Fruit fly (Drosophila melanogaster): ENCODE results near the gene rtet.

Gene rtet

DNA sequence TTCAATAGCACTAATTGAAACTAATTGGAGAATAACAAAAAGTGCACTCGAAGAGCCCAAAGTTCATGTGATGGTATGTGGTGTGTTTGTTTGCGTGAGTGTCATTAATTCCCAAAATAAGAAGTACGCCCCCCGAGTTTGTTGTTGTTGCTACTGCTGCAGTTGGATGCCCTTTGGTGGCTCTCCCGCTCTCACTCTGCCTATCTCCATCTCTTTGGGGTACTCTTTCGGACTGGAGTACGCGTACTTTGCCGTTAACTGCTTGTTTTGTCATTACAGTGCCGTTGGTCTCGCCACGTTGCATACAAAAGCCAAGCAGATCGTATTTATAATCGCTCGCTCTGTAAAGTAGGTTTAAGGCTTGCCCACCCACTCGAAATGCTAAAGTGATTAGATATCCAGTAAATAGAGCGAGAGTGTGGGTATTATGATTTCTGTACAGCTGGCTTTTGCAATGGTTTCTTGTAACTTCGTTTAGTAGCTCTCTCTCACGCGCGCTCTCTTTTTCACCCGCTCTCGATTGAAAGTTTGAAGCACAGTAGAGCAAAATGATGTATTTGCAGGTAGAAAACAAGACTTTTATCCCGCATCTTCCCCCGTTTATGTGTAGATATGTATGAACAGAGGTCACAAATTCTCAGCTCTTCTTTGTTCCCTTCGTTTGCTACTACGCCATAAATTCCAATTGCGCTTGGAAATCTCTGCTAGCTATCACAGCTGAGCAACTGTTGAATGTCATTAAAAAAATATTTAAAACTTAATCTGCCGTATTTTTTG is 3.9 kb downstream of the rtet start (continued):
- TF ChIP-seq CG3726 (GFP tag; IDR thresholded peaks at IDR 0.05) (no peak), CG10267 (tag; optimal IDR thresholded peaks at IDR 0.05) (no peak), CG17361 (GFP tag; IDR thresholded peaks at IDR 0.05) (no peak), B-H2 (GFP tag; optimal IDR thresholded peaks at IDR 0.05) (no peak), cwo (GFP tag; optimal IDR thresholded peaks at IDR 0.05) (no peak), CG9817 (tag; optimal IDR thresholded peaks at IDR 0.05) (peak; percentile 15), cato (GFP tag; optimal IDR thresholded peaks at IDR 0.05; ENCODE audit: borderline replicate concordance) (no peak), NC2α (GFP tag; optimal IDR thresholded peaks at IDR 0.05) (no peak), D19B (GFP tag; optimal IDR thresholded peaks at IDR 0.05) (no peak), Bteb2 (GFP tag; optimal IDR thresholded peaks at IDR 0.05) (peak; percentile 15), bsh (GFP tag; optimal IDR thresholded peaks at IDR 0.05) (no peak), Chrac-16 (GFP tag; optimal IDR thresholded peaks at IDR 0.05) (peak; percentile 9), CG12744 (GFP tag; optimal IDR thresholded peaks at IDR 0.05) (no peak), H15 (GFP tag; IDR thresholded peaks at IDR 0.05) (no peak), CG17912 (GFP tag; optimal IDR thresholded peaks at IDR 0.05) (no peak), CG7963 (GFP tag; IDR thresholded peaks at IDR 0.05; ENCODE audit: partially characterized antibody) (no peak), nmo (GFP tag; optimal IDR thresholded peaks at IDR 0.05) (peak; percentile 31), tx (GFP tag; optimal IDR thresholded peaks at IDR 0.05) (no peak), CG34224 (GFP tag; IDR thresholded peaks at IDR 0.05; ENCODE audit: partially characterized antibody) (no peak), CG8924 (tag; optimal IDR thresholded peaks at IDR 0.05) (peak; percentile 5), NK7.1 (GFP tag; optimal IDR thresholded peaks at IDR 0.05) (no peak), Oaz (GFP tag; IDR thresholded peaks at IDR 0.05) (no peak), pho (GFP tag; optimal IDR thresholded peaks at IDR 0.05) (no peak), ci (GFP tag; IDR thresholded peaks at IDR 0.05) (no peak), da (GFP tag; optimal IDR thresholded peaks at IDR 0.05) (no peak), CG2875 (GFP tag; optimal IDR thresholded peaks at IDR 0.05) (no peak), MBD-R2 (GFP tag; IDR thresholded peaks at IDR 0.05) (no peak; the same call in 1 of the 2 replicates), Tbp (GFP tag; optimal IDR thresholded peaks at IDR 0.05) (no peak), gcm (GFP tag; optimal IDR thresholded peaks at IDR 0.05) (peak; percentile 55), E2f1 (GFP tag; IDR thresholded peaks at IDR 0.05) (no peak), pita (GFP tag; optimal IDR thresholded peaks at IDR 0.05) (no peak), CG9609 (GFP tag; optimal IDR thresholded peaks at IDR 0.05) (no peak), ken (GFP tag; IDR thresholded peaks at IDR 0.05) (no peak), CG6689 (GFP tag; IDR thresholded peaks at IDR 0.05) (no peak), Dref (GFP tag; IDR thresholded peaks at IDR 0.05) (no peak), kni (GFP tag; optimal IDR thresholded peaks at IDR 0.05) (peak; percentile 73), CG16815 (GFP tag; optimal IDR thresholded peaks at IDR 0.05) (no peak), CG32767 (GFP tag; IDR thresholded peaks at IDR 0.05) (no peak), HmgD (GFP tag; optimal IDR thresholded peaks at IDR 0.05) (no peak), odd (GFP tag; optimal IDR thresholded peaks at IDR 0.05) (peak; percentile 14), ase (GFP tag; IDR thresholded peaks at IDR 0.05) (no peak), CG7372 (GFP tag; IDR thresholded peaks at IDR 0.05) (no peak), pfk (GFP tag; optimal IDR thresholded peaks at IDR 0.05) (no peak), CG7271 (tag; optimal IDR thresholded peaks at IDR 0.05) (no peak), CG2889 (GFP tag; IDR thresholded peaks at IDR 0.05) (no peak; the same call in 2 of the 3 replicates), Doc2 (GFP tag; IDR thresholded peaks at IDR 0.05) (no peak), CG6813 (GFP tag; optimal IDR thresholded peaks at IDR 0.05) (peak; percentile 3), Hr51 (GFP tag; optimal IDR thresholded peaks at IDR 0.05) (peak in 1 of 2 experiments; percentile 72), vnd (GFP tag; IDR thresholded peaks at IDR 0.05; ENCODE audit: partially characterized antibody) (no peak), CG17829 (tag; optimal IDR thresholded peaks at IDR 0.05) (peak; percentile 19)
